Worm (Caenorhabditis elegans) whole organism, young adult: Measurements from ENCODE around the gene srx-87.
A peak's percentile ranks its signal among the peaks of the same experiment; 100 is the strongest.

Experiments used
- B0261.1 ChIP-seq: sonication (generic microtip); optimal IDR thresholded peaks from 2 replicates; lab custom pipeline; 2016; ENCODE audit warnings: mild to moderate bottlenecking, missing genetic modification characterization, moderate library complexity, missing compliant biosample characterization
- B0336.3 ChIP-seq: fragments of 200-800 bp; sonication (Bioruptor generic); IDR thresholded peaks from 2 replicates; pipeline ENCODE4 v1.3.6; 2022; ENCODE audit warnings: missing genetic modification characterization, missing compliant biosample characterization
- C17E4.6 ChIP-seq: fragments of 200-800 bp; sonication (Bioruptor generic); IDR thresholded peaks from 2 replicates; pipeline ENCODE4 v1.3.6; 2022; ENCODE audit warnings: missing genetic modification reagents, missing genetic modification characterization, missing compliant biosample characterization
- F55B11.4 ChIP-seq: sonication (generic microtip); optimal IDR thresholded peaks from 2 replicates; lab custom pipeline; 2016; ENCODE audit warnings: missing compliant biosample characterization, missing genetic modification characterization, borderline replicate concordance; ENCODE audit not compliant: insufficient read depth
- F57C9.4 ChIP-seq: sonication (generic microtip); optimal IDR thresholded peaks from 2 replicates; lab custom pipeline; 2017; ENCODE audit warnings: mild to moderate bottlenecking, missing genetic modification characterization, missing compliant biosample characterization
- K11D2.4 ChIP-seq: fragments of 200-800 bp; sonication (Bioruptor generic); IDR thresholded peaks from 2 replicates; pipeline ENCODE4 v1.3.6; 2022; ENCODE audit warnings: missing genetic modification reagents, missing genetic modification characterization, missing compliant biosample characterization
- Y53G8AR.9 ChIP-seq: fragments of 200-800 bp; sonication (Bioruptor generic); conservative IDR thresholded peaks from 2 replicates; pipeline ENCODE4 v1.3.6; 2022; ENCODE audit warnings: missing genetic modification reagents, missing genetic modification characterization, missing compliant biosample characterization
- Y56A3A.18 ChIP-seq: fragments of 200-800 bp; sonication (Bioruptor generic); IDR thresholded peaks from 2 replicates; pipeline ENCODE4 v1.3.6; 2022; ENCODE audit warnings: missing genetic modification reagents, missing genetic modification characterization, missing compliant biosample characterization
- Y95B8A.8 ChIP-seq: fragments of 200-800 bp; sonication (Bioruptor generic); IDR thresholded peaks from 2 replicates; pipeline ENCODE4 v1.3.6; 2022; ENCODE audit warnings: missing genetic modification reagents, missing genetic modification characterization, missing compliant biosample characterization
- athp-1 ChIP-seq: sonication (generic microtip); optimal IDR thresholded peaks from 2 replicates; lab custom pipeline; 2017; ENCODE audit warnings: mild to moderate bottlenecking, missing genetic modification characterization, missing compliant biosample characterization
- ceh-100 ChIP-seq: fragments of 200-800 bp; sonication (Bioruptor generic); IDR thresholded peaks from 2 replicates; pipeline ENCODE4 v1.3.6; 2022; ENCODE audit warnings: missing genetic modification reagents, missing genetic modification characterization, missing compliant biosample characterization
- ceh-91 ChIP-seq: fragments of 200-800 bp; sonication (Bioruptor generic); IDR thresholded peaks from 2 replicates; pipeline ENCODE4 v1.3.6; 2022; ENCODE audit warnings: missing genetic modification reagents, missing genetic modification characterization, missing compliant biosample characterization
- chd-7 ChIP-seq: sonication (generic microtip); optimal IDR thresholded peaks from 2 replicates; lab custom pipeline; 2016; ENCODE audit warnings: mild to moderate bottlenecking, missing genetic modification characterization, moderate library complexity, missing compliant biosample characterization
- dox-1 ChIP-seq: fragments of 200-800 bp; sonication (Bioruptor generic); IDR thresholded peaks from 2 replicates; pipeline ENCODE4 v1.3.6; 2022; ENCODE audit warnings: missing genetic modification reagents, missing genetic modification characterization, missing compliant biosample characterization
- egrh-3 ChIP-seq: fragments of 200-800 bp; sonication (Bioruptor generic); IDR thresholded peaks from 2 replicates; pipeline ENCODE4 v1.3.6; 2022; ENCODE audit warnings: missing genetic modification reagents, missing genetic modification characterization, missing compliant biosample characterization
- fkh-3 ChIP-seq: sonication (generic microtip); optimal IDR thresholded peaks from 2 replicates; lab custom pipeline; 2016; ENCODE audit warnings: mild to moderate bottlenecking, missing genetic modification characterization, missing compliant biosample characterization
- gei-17 ChIP-seq: fragments of 200-800 bp; sonication (Bioruptor generic); optimal IDR thresholded peaks from 2 replicates; lab custom pipeline; 2018; ENCODE audit warnings: mild to moderate bottlenecking, missing genetic modification characterization, missing compliant biosample characterization
- hlh-26 ChIP-seq: fragments of 200-800 bp; sonication (Bioruptor generic); conservative IDR thresholded peaks from 2 replicates; pipeline ENCODE4 v1.3.6; 2022; ENCODE audit warnings: missing genetic modification reagents, missing genetic modification characterization, missing compliant biosample characterization
- hmg-20 ChIP-seq: fragments of 200-800 bp; sonication (Bioruptor generic); IDR thresholded peaks from 2 replicates; pipeline ENCODE4 v1.3.6; 2022; ENCODE audit warnings: missing genetic modification reagents, missing genetic modification characterization, missing compliant biosample characterization
- hrde-1 ChIP-seq: sonication (generic microtip); optimal IDR thresholded peaks from 2 replicates; lab custom pipeline; 2016; ENCODE audit warnings: missing genetic modification characterization, mild to moderate bottlenecking, missing compliant biosample characterization, moderate library complexity, missing genotype, missing genetic modification reagents, borderline replicate concordance
- hsf-1 ChIP-seq: fragments of 200-800 bp; sonication (Bioruptor generic); IDR thresholded peaks from 2 replicates; pipeline ENCODE4 v1.3.6; 2022; ENCODE audit warnings: missing genetic modification reagents, missing genetic modification characterization, missing compliant biosample characterization
- lag-1 ChIP-seq: fragments of 200-800 bp; sonication (Bioruptor generic); IDR thresholded peaks from 2 replicates; pipeline ENCODE4 v1.3.6; 2022; ENCODE audit warnings: missing genetic modification reagents, missing genetic modification characterization, missing compliant biosample characterization
- lir-1 ChIP-seq: fragments of 200-800 bp; sonication (Bioruptor generic); conservative IDR thresholded peaks from 2 replicates; pipeline ENCODE4 v1.3.6; 2022; ENCODE audit warnings: missing genetic modification reagents, missing genetic modification characterization, missing compliant biosample characterization
- madf-10 ChIP-seq: sonication (generic microtip); optimal IDR thresholded peaks from 2 replicates; lab custom pipeline; 2016; ENCODE audit warnings: mild to moderate bottlenecking, missing genetic modification characterization, missing compliant biosample characterization
- madf-8 ChIP-seq: fragments of 200-800 bp; sonication (Bioruptor generic); conservative IDR thresholded peaks from 2 replicates; pipeline ENCODE4 v1.3.6; 2022; ENCODE audit warnings: missing genetic modification reagents, missing genetic modification characterization, missing compliant biosample characterization
- mcd-1 ChIP-seq: fragments of 200-800 bp; sonication (Bioruptor generic); IDR thresholded peaks from 2 replicates; pipeline ENCODE4 v1.3.6; 2022; ENCODE audit warnings: missing genetic modification reagents, missing genetic modification characterization, missing compliant biosample characterization
- mxl-1 ChIP-seq: sonication (generic microtip); optimal IDR thresholded peaks from 2 replicates; lab custom pipeline; 2016; ENCODE audit warnings: missing genetic modification characterization, missing compliant biosample characterization
- nhr-27 ChIP-seq: fragments of 200-800 bp; sonication (Bioruptor generic); optimal IDR thresholded peaks from 2 replicates; lab custom pipeline; 2018; ENCODE audit warnings: mild to moderate bottlenecking, missing genetic modification characterization, moderate library complexity, missing compliant biosample characterization
- pha-4 ChIP-seq: fragments of 150-350 bp; sonication (generic microtip); optimal IDR thresholded peaks from 2 replicates; lab custom pipeline; 2014; ENCODE audit warnings: missing biosample characterization, missing genetic modification reagents, missing genetic modification characterization
- sdz-38 ChIP-seq: sonication (generic microtip); optimal IDR thresholded peaks from 2 replicates; lab custom pipeline; 2016; ENCODE audit warnings: missing genotype, missing genetic modification characterization, missing compliant biosample characterization
- sea-2 ChIP-seq: fragments of 200-800 bp; sonication (Bioruptor generic); IDR thresholded peaks from 2 replicates; pipeline ENCODE4 v1.3.6; 2022; ENCODE audit warnings: missing genetic modification characterization, missing compliant biosample characterization
- snpc-1.3 ChIP-seq: sonication (generic microtip); optimal IDR thresholded peaks from 2 replicates; lab custom pipeline; 2017; ENCODE audit warnings: missing genetic modification characterization, mild to moderate bottlenecking, missing compliant biosample characterization, antibody characterized with exemption, moderate library complexity, missing genotype, missing genetic modification reagents; ENCODE audit not compliant: insufficient read depth
- snpc-3.4 ChIP-seq: sonication (generic microtip); optimal IDR thresholded peaks from 2 replicates; lab custom pipeline; 2017; ENCODE audit warnings: missing genetic modification characterization, mild to moderate bottlenecking, missing compliant biosample characterization, antibody characterized with exemption, moderate library complexity, missing genotype, missing genetic modification reagents
- somi-1 ChIP-seq: fragments of 200-800 bp; sonication (Bioruptor generic); optimal IDR thresholded peaks from 2 replicates; lab custom pipeline; 2018; ENCODE audit warnings: mild to moderate bottlenecking, missing genetic modification characterization, missing compliant biosample characterization
- unc-130 ChIP-seq: sonication (generic microtip); optimal IDR thresholded peaks from 2 replicates; lab custom pipeline; 2016; ENCODE audit warnings: missing genetic modification reagents, missing genetic modification characterization, missing compliant biosample characterization
- xnd-1 ChIP-seq: sonication (generic microtip); optimal IDR thresholded peaks from 2 replicates; lab custom pipeline; 2016; ENCODE audit warnings: missing genotype, missing genetic modification reagents, missing genetic modification characterization, missing compliant biosample characterization
- zfh-2 ChIP-seq: fragments of 200-800 bp; sonication (Bioruptor generic); conservative IDR thresholded peaks from 2 replicates; pipeline ENCODE4 v1.3.6; 2022; ENCODE audit warnings: missing genetic modification reagents, missing genetic modification characterization, missing compliant biosample characterization
- ztf-6 ChIP-seq: fragments of 200-800 bp; sonication (Bioruptor generic); IDR thresholded peaks from 2 replicates; pipeline ENCODE4 v1.3.6; 2022; ENCODE audit warnings: missing genetic modification reagents, missing genetic modification characterization, missing compliant biosample characterization

The srx-87 gene

ce11 chrV:11521448-11521847 lies 43.2 kb upstream of the srx-87 start, which contains the start of gene pafo-1 (continued):
- no peak for TF ChIP-seq nhr-27 (tag; lab: Kevin White, UChicago)
- TF ChIP-seq snpc-1.3, result peak; percentile 40
- TF ChIP-seq unc-130 (GFP tag; lab: Kevin White, UChicago), result peak; percentile 57
- no peak for TF ChIP-seq gei-17 (GFP tag; lab: Kevin White, UChicago)
- peak; percentile 82; the same call in 1 of the 2 replicates for TF ChIP-seq Y56A3A.18 (GFP tag; lab: Robert Waterston, UW)

DNA sequence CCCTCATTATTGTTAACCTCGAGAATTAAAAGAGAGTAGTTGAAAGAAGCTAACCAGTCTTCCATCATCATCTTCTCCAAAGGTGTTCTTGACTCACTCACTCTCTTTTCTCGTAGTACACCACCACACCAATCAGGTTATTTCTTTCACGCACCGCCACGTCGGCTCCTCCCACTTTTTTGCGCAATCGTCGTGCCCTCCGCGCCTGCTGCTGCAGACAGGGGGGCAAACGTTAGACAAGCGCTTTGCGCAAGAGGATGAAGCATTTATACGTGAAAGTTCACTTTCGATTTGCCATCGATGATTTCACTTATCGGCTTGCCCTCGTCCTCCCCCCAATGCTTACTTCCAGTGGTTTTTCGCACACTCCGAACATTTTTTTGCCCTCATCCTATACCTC lies 39.3 kb upstream of the srx-87 start:
- peak; percentile 69 for TF ChIP-seq zfh-2 (GFP tag; lab: Robert Waterston, UW)
- TF ChIP-seq snpc-3.4 (tag; lab: Kevin White, UChicago), result no peak

- TF ChIP-seq mcd-1 (GFP tag; lab: Robert Waterston, UW) (no peak), dox-1 (no peak), lir-1 (no peak), sea-2 (GFP tag; lab: Robert Waterston, UW) (no peak), unc-130 (GFP tag; lab: Kevin White, UChicago) (no peak), hsf-1 (GFP tag; lab: Robert Waterston, UW) (no peak), chd-7 (no peak), pha-4 (tag; lab: Kevin White, UChicago) (no peak), ceh-100 (GFP tag; lab: Robert Waterston, UW) (no peak), xnd-1 (tag; lab: Kevin White, UChicago) (no peak), egrh-3 (GFP tag; lab: Robert Waterston, UW) (no peak), sdz-38 (no peak), mxl-1 (tag; lab: Kevin White, UChicago) (no peak), lag-1 (GFP tag; lab: Robert Waterston, UW) (no peak), hlh-26 (no peak), Y53G8AR.9 (GFP tag; lab: Robert Waterston, UW) (no peak)
Measured at ce11 chrV:11526927-11527491, 37.7 kb upstream of the srx-87 start.

DNA sequence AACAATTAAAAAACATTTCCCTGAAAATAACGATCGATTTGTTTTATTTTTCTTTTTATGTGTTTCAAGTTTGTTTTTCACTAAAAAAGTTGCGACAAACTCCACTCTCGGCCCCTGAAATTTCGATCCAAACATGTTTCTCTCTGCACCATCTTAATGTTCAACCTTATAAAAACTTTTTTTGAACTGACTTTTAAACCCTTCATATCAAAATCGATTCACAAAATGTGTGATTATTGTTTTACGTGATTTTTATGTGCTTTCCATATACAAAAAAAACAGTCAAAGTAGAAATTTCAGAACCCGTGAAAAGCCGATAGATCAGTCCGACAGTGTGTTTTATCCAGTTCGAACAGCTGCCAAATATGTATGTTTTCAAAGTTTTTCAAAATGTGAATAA lies 37.1 kb upstream of the srx-87 start, which contains the start of gene ccch-1:
TSS of gene ccch-1 (plus strand) at position 301 of the 400 bp plus-strand sequence.
- no peak for TF ChIP-seq hrde-1 (tag; lab: Kevin White, UChicago)
- no peak for TF ChIP-seq fkh-3
- TF ChIP-seq athp-1, result no peak
- no peak for TF ChIP-seq sdz-38
- no peak for TF ChIP-seq B0336.3 (GFP tag; lab: Robert Waterston, UW)
- TF ChIP-seq C17E4.6, result no peak
- no peak for TF ChIP-seq B0261.1 (tag; lab: Kevin White, UChicago)
- no peak for TF ChIP-seq Y95B8A.8 (GFP tag; lab: Robert Waterston, UW)
- TF ChIP-seq ztf-6 (GFP tag; lab: Robert Waterston, UW), result no peak
- TF ChIP-seq F55B11.4 (tag; lab: Kevin White, UChicago), result no peak
- TF ChIP-seq, all 124 proteins: peak for 0

DNA sequence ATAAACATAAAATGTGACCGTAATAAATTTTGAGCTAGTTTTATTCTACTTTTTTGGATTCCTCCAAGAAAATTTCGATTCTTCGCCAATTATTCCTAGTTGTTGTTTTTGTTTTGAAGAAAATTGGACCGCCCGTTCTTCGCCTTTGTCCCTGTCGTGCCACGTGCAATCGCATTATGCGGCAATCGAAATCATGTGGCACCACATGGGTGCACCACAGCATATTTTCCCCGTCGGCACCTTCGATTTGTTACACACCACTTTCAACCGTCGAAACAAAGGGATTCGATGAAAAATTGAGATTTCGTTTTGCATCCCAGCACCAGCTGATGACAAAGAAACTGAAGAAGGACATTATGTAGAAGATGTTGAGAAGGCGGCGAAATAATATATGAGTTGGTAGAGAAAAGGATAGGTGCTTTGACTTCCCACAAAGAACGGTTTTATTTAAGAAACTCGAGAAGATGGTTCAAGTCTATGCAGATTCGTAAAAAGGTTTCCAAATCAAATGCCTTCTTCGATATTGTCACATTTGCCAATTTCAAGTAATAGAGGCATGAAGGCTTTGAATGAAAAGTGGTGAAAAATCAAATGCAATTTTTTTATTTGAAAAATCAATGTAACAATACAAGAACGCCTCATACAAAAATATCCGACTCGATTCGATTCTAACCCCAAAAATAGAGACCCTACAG lies 35.9 kb upstream of the srx-87 start:
- TF ChIP-seq F57C9.4 (no peak), lir-1 (no peak), K11D2.4 (no peak), madf-8 (GFP tag; lab: Robert Waterston, UW) (no peak), somi-1 (GFP tag; lab: Kevin White, UChicago) (no peak), ztf-6 (GFP tag; lab: Robert Waterston, UW) (no peak), hmg-20 (GFP tag; lab: Robert Waterston, UW) (no peak), ceh-91 (GFP tag; lab: Robert Waterston, UW) (no peak), ceh-100 (GFP tag; lab: Robert Waterston, UW) (no peak), madf-10 (tag; lab: Kevin White, UChicago) (no peak)
